Worm (Caenorhabditis elegans): ENCODE results near the gene gpd-3.

gpd-3 gene

ce11 chrX:3155111-3155843, 42.1 kb upstream of the gpd-3 start:
- TF ChIP-seq lin-13 (tag; optimal IDR thresholded peaks at IDR 0.05): no peak
- no peak for TF ChIP-seq mls-2 (tag; optimal IDR thresholded peaks at IDR 0.05)
- no peak for TF ChIP-seq sptf-1 (tag; optimal IDR thresholded peaks at IDR 0.05)
- no peak for TF ChIP-seq ztf-11 (tag; optimal IDR thresholded peaks at IDR 0.05)
- TF ChIP-seq zip-8 (tag; optimal IDR thresholded peaks at IDR 0.05): peak; percentile 6
- TF ChIP-seq ham-2 (GFP tag; optimal IDR thresholded peaks at IDR 0.05): no peak
- no peak for TF ChIP-seq M03D4.4 (tag; optimal IDR thresholded peaks at IDR 0.05)

ce11 chrX:3154562-3154961, 41.4 kb upstream of the gpd-3 start:
- no peak for TF ChIP-seq nhr-237 (tag; optimal IDR thresholded peaks at IDR 0.05)
- no peak for TF ChIP-seq flh-1 (GFP tag; optimal IDR thresholded peaks at IDR 0.05)
- no peak for TF ChIP-seq ceh-83 (GFP tag; optimal IDR thresholded peaks at IDR 0.05)
- no peak for TF ChIP-seq snpc-4 (tag; optimal IDR thresholded peaks at IDR 0.05)

DNA sequence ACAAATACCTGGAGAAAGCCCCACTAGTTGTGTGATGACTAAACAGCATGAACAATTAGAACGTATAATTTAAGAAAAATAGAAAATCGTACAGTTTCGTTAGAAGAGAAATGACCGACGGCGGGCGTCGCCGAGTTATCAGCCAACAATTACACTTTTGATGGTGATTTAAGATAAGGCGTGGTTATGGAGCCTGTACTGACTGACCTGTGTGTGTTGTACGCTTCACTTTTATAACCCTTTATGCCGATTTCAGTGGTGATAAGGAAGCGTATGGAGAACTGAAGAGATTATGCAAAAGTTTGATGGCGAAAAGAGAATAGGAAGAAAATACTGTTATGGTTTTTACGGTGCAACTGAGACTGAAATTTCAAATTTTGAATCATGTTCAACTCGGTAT, 40.0 kb upstream of the gpd-3 start:
- TF ChIP-seq sptf-1 (tag; optimal IDR thresholded peaks at IDR 0.05) (no peak), nhr-12 (tag; optimal IDR thresholded peaks at IDR 0.05) (no peak), flh-1 (GFP tag; optimal IDR thresholded peaks at IDR 0.05) (no peak), nhr-76 (tag; optimal IDR thresholded peaks at IDR 0.05) (no peak), unc-39 (tag; optimal IDR thresholded peaks at IDR 0.05) (no peak)

ce11 chrX:3152361-3152760, 39.2 kb upstream of the gpd-3 start, which contains the start of gene bbln-1:
Gene bbln-1, minus strand, starts transcription at chrX:3152461.
- TF ChIP-seq lin-13 (tag; optimal IDR thresholded peaks at IDR 0.05): no peak
- TF ChIP-seq blmp-1 (tag; optimal IDR thresholded peaks at IDR 0.05): no peak

DNA sequence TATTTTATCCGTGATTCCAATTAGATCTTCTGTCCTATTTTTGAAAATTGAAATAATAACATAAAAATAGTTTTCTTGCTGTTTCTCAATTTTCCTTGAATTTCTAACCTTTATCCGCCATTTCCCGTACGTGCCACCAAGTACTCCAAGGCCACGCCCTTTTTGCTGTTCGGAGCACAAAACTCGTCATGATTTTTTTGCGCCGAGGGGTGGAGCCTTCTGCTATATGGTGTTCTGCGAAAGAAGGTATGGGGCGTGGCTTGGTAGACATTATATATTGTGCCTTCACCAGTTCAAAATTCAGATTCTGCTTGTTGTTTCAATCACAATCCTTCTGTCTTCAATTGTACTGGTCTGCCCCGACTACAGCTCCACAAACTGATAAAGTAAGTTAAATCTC, 32.1 kb upstream of the gpd-3 start, which contains the start of gene C15C7.4:
Gene C15C7.4 (plus strand): TSS at position 301 of the 400 bp plus-strand sequence.
- TF ChIP-seq flh-1 (GFP tag; optimal IDR thresholded peaks at IDR 0.05) (no peak), ceh-39 (tag; optimal IDR thresholded peaks at IDR 0.05) (no peak), mab-5 (tag; optimal IDR thresholded peaks at IDR 0.05) (no peak), nhr-2 (tag; optimal IDR thresholded peaks at IDR 0.05) (no peak), tbx-8 (GFP tag; optimal IDR thresholded peaks at IDR 0.05) (no peak), lin-13 (tag; optimal IDR thresholded peaks at IDR 0.05) (no peak), ham-2 (GFP tag; optimal IDR thresholded peaks at IDR 0.05) (no peak), lin-32 (GFP tag; optimal IDR thresholded peaks at IDR 0.05) (no peak), lsy-2 (tag; optimal IDR thresholded peaks at IDR 0.05) (no peak), nhr-12 (tag; optimal IDR thresholded peaks at IDR 0.05) (no peak)

DNA sequence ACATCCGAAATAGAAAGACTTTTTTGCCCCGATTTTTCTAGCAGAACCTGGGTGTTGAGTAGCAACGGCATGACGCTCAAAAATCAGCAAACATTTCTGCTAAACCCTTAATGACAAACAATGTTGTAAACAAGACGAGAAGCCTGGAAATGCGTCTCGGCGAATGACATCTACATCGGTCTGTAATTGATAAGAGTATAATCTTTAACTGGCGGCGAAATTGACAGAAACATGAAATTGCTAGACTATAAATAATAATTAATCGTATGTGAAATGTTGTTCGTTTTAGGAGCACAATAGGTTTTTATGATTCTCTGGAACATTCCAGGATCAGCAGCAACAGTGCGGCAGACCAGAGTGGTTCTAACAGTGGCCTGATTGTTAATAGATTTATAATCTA, 28.6 kb upstream of the gpd-3 start:
- TF ChIP-seq zip-8 (tag; optimal IDR thresholded peaks at IDR 0.05): no peak
- no peak for TF ChIP-seq nhr-237 (tag; optimal IDR thresholded peaks at IDR 0.05)
- TF ChIP-seq nhr-28 (tag; optimal IDR thresholded peaks at IDR 0.05): no peak
- no peak for TF ChIP-seq pha-4 (tag; optimal IDR thresholded peaks at IDR 0.05)
- TF ChIP-seq nhr-2 (tag; optimal IDR thresholded peaks at IDR 0.05): no peak
- no peak for TF ChIP-seq ceh-83 (GFP tag; optimal IDR thresholded peaks at IDR 0.05)
- TF ChIP-seq nhr-76 (tag; optimal IDR thresholded peaks at IDR 0.05): no peak
- no peak for TF ChIP-seq elt-1 (tag; optimal IDR thresholded peaks at IDR 0.05; ENCODE audit: borderline replicate concordance, insufficient read depth)
- TF ChIP-seq mab-5 (tag; optimal IDR thresholded peaks at IDR 0.05): no peak
- TF ChIP-seq lin-13 (tag; optimal IDR thresholded peaks at IDR 0.05): no peak
- no peak for TF ChIP-seq flh-1 (GFP tag; optimal IDR thresholded peaks at IDR 0.05)
- no peak for TF ChIP-seq lin-32 (GFP tag; optimal IDR thresholded peaks at IDR 0.05)

- TF ChIP-seq nhr-76 (tag; optimal IDR thresholded peaks at IDR 0.05): no peak
- peak; percentile 97 for TF ChIP-seq zip-8 (tag; optimal IDR thresholded peaks at IDR 0.05)
Observed at ce11 chrX:3139516-3140301, 26.6 kb upstream of the gpd-3 start.

Data from whole organism, mixed stage, embryonic.